Worm (Caenorhabditis elegans) whole organism, L4 larva: ENCODE data around the gene clec-164.

Source experiments
- F26F4.8 ChIP-seq: fragments of 200-800 bp; sonication (Bioruptor generic); conservative IDR thresholded peaks from 2 replicates; pipeline ENCODE4 v1.3.6; 2022; ENCODE audit warnings: missing genetic modification characterization, missing compliant biosample characterization
- F44E2.7 ChIP-seq: fragments of 200-800 bp; sonication (Bioruptor generic); IDR thresholded peaks from 2 replicates; pipeline ENCODE4 v2.1.2; 2022; ENCODE audit warnings: missing genetic modification characterization, missing compliant biosample characterization
- R02D3.7 ChIP-seq: fragments of 150-350 bp; sonication (generic microtip); optimal IDR thresholded peaks from 3 replicates; lab custom pipeline; 2014; ENCODE audit warnings: missing biosample characterization, missing genetic modification characterization
- T20F7.1 ChIP-seq: fragments of 200-800 bp; sonication (Bioruptor generic); optimal IDR thresholded peaks from 2 replicates; lab custom pipeline; 2018; ENCODE audit warnings: mild to moderate bottlenecking, missing genetic modification characterization, missing compliant biosample characterization
- Y105C5A.15 ChIP-seq: fragments of 200-800 bp; sonication (Bioruptor generic); IDR thresholded peaks from 2 replicates; pipeline ENCODE4 v1.3.6; 2022; ENCODE audit warnings: missing genetic modification characterization, missing compliant biosample characterization
- Y5F2A.4 ChIP-seq: fragments of 200-800 bp; sonication (Bioruptor generic); optimal IDR thresholded peaks from 2 replicates; lab custom pipeline; 2018; ENCODE audit warnings: mild to moderate bottlenecking, missing genetic modification characterization, missing compliant biosample characterization
- ZK337.2 ChIP-seq: fragments of 200-800 bp; sonication (Bioruptor generic); IDR thresholded peaks from 2 replicates; pipeline ENCODE4 v1.3.6; 2022; ENCODE audit warnings: missing genetic modification reagents, missing genetic modification characterization, missing compliant biosample characterization
- aha-1 ChIP-seq: fragments of 150-350 bp; peaks from one replicate; lab custom pipeline; 2014; ENCODE audit warnings: missing biosample characterization, missing genetic modification characterization
- arid-1 ChIP-seq: fragments of 200-800 bp; sonication (Bioruptor generic); conservative IDR thresholded peaks from 2 replicates; pipeline ENCODE4 v1.3.6; 2022; ENCODE audit warnings: missing genetic modification reagents, missing genetic modification characterization, missing compliant biosample characterization
- ceh-20 ChIP-seq: fragments of 200-800 bp; sonication (Bioruptor generic); IDR thresholded peaks from 2 replicates; pipeline ENCODE4 v1.3.6; 2022; ENCODE audit warnings: missing genetic modification reagents, missing genetic modification characterization, missing compliant biosample characterization
- ceh-44 ChIP-seq: fragments of 200-800 bp; sonication (Bioruptor generic); IDR thresholded peaks from 2 replicates; pipeline ENCODE4 v1.3.6; 2022; ENCODE audit warnings: missing genetic modification reagents, missing genetic modification characterization, missing compliant biosample characterization
- ces-1 ChIP-seq: fragments of 150-350 bp; sonication (generic microtip); optimal IDR thresholded peaks from 4 replicates; lab custom pipeline; 2014; ENCODE audit warnings: missing biosample characterization, missing genetic modification reagents, missing genetic modification characterization
- cey-2 ChIP-seq: sonication (generic microtip); optimal IDR thresholded peaks from 3 replicates; lab custom pipeline; 2017; ENCODE audit warnings: missing genetic modification characterization, mild to moderate bottlenecking, missing compliant biosample characterization, antibody characterized with exemption, borderline replicate concordance; ENCODE audit not compliant: insufficient read depth
- daf-8 ChIP-seq: fragments of 200-800 bp; sonication (Bioruptor generic); IDR thresholded peaks from 2 replicates; pipeline ENCODE4 v1.3.6; 2022; ENCODE audit warnings: missing genetic modification characterization, missing compliant biosample characterization
- dpl-1 ChIP-seq: fragments of 150-350 bp; optimal IDR thresholded peaks from 2 replicates; lab custom pipeline; 2014; ENCODE audit warnings: missing biosample characterization, missing genetic modification reagents, missing genetic modification characterization
- duxl-1 ChIP-seq: sonication (generic microtip); optimal IDR thresholded peaks from 2 replicates; lab custom pipeline; 2016; ENCODE audit warnings: mild to moderate bottlenecking, missing genetic modification characterization, moderate library complexity, missing compliant biosample characterization; ENCODE audit not compliant: poor library complexity
- fkh-10 ChIP-seq: fragments of 150-350 bp; optimal IDR thresholded peaks from 2 replicates; lab custom pipeline; 2014; ENCODE audit warnings: missing biosample characterization, missing genetic modification reagents, missing genetic modification characterization
- hlh-11 ChIP-seq: fragments of 200-800 bp; sonication (Bioruptor generic); optimal IDR thresholded peaks from 2 replicates; lab custom pipeline; 2018; ENCODE audit warnings: mild to moderate bottlenecking, missing genetic modification characterization, missing compliant biosample characterization
- hmg-1.1 ChIP-seq: fragments of 200-800 bp; sonication (Bioruptor generic); IDR thresholded peaks from 2 replicates; pipeline ENCODE4 v1.3.6; 2022; ENCODE audit warnings: missing genetic modification reagents, missing genetic modification characterization, missing compliant biosample characterization
- lin-1 ChIP-seq: fragments of 200-800 bp; sonication (Bioruptor generic); IDR thresholded peaks from 2 replicates; pipeline ENCODE4 v1.3.6; 2022; ENCODE audit warnings: missing genetic modification reagents, missing genetic modification characterization, missing compliant biosample characterization
- lin-15B ChIP-seq: fragments of 150-350 bp; sonication (generic microtip); optimal IDR thresholded peaks from 3 replicates; lab custom pipeline; 2014; ENCODE audit warnings: missing biosample characterization, missing genetic modification characterization
- lin-38 ChIP-seq: fragments of 200-800 bp; sonication (Bioruptor generic); IDR thresholded peaks from 2 replicates; pipeline ENCODE4 v1.3.6; 2022; ENCODE audit warnings: missing genetic modification reagents, missing genetic modification characterization, missing compliant biosample characterization
- lir-3 ChIP-seq: sonication (generic microtip); optimal IDR thresholded peaks from 2 replicates; lab custom pipeline; 2016; ENCODE audit warnings: mild to moderate bottlenecking, missing genetic modification characterization, missing compliant biosample characterization
- lsy-2 ChIP-seq, 2 experiments: fragments of 150-350 bp in 1 of 2; sonication (generic microtip) in 1 of 2; optimal IDR thresholded peaks; 2 replicates each; lab custom pipeline; 2014 to 2017; ENCODE audit warnings: missing biosample characterization in 2 of 2, missing genetic modification characterization in 2 of 2
- madf-9 ChIP-seq: fragments of 200-800 bp; sonication (Bioruptor generic); conservative IDR thresholded peaks from 2 replicates; pipeline ENCODE4 v1.3.6; 2022; ENCODE audit warnings: missing genetic modification reagents, missing genetic modification characterization, missing compliant biosample characterization
- mdl-1 ChIP-seq, 2 experiments: fragments of 150-350 bp in 1 of 2; sonication (generic microtip) in 1 of 2; optimal IDR thresholded peaks; 2 replicates each; lab custom pipeline; 2014 to 2017; ENCODE audit warnings: missing biosample characterization in 2 of 2, missing genetic modification characterization in 2 of 2
- mdt-29 ChIP-seq: fragments of 200-800 bp; sonication (Bioruptor generic); IDR thresholded peaks from 2 replicates; pipeline ENCODE4 v1.3.6; 2022; ENCODE audit warnings: missing genetic modification reagents, missing genetic modification characterization, missing compliant biosample characterization
- mxl-2 ChIP-seq: fragments of 200-800 bp; sonication (Bioruptor generic); conservative IDR thresholded peaks from 2 replicates; pipeline ENCODE4 v1.3.6; 2022; ENCODE audit warnings: missing genetic modification reagents, missing genetic modification characterization, missing compliant biosample characterization
- nhr-10 ChIP-seq: fragments of 150-350 bp; optimal IDR thresholded peaks from 2 replicates; lab custom pipeline; 2014; ENCODE audit warnings: missing biosample characterization, missing genetic modification characterization
- nhr-102 ChIP-seq: sonication (generic microtip); optimal IDR thresholded peaks from 2 replicates; lab custom pipeline; 2016; ENCODE audit warnings: mild to moderate bottlenecking, missing genetic modification characterization, moderate library complexity, missing compliant biosample characterization
- nhr-11 ChIP-seq: fragments of 150-350 bp; optimal IDR thresholded peaks from 2 replicates; lab custom pipeline; 2014; ENCODE audit warnings: missing biosample characterization, missing genetic modification characterization
- nhr-237 ChIP-seq: sonication (generic microtip); optimal IDR thresholded peaks from 2 replicates; lab custom pipeline; 2017; ENCODE audit warnings: missing biosample characterization, missing genetic modification characterization
- nhr-25 ChIP-seq: sonication (generic microtip); optimal IDR thresholded peaks from 2 replicates; lab custom pipeline; 2017; ENCODE audit warnings: missing genetic modification characterization, mild to moderate bottlenecking, missing compliant biosample characterization, antibody characterized with exemption, moderate library complexity, borderline replicate concordance; ENCODE audit not compliant: insufficient read depth
- nhr-42 ChIP-seq: fragments of 200-800 bp; sonication (Bioruptor generic); IDR thresholded peaks from 2 replicates; pipeline ENCODE4 v1.3.6; 2022; ENCODE audit warnings: missing genetic modification characterization, missing compliant biosample characterization
- rbr-2 ChIP-seq: sonication (generic microtip); optimal IDR thresholded peaks from 2 replicates; lab custom pipeline; 2016; ENCODE audit warnings: missing genotype, missing genetic modification characterization, missing compliant biosample characterization
- saeg-2 ChIP-seq: fragments of 200-800 bp; sonication (Bioruptor generic); IDR thresholded peaks from 2 replicates; pipeline ENCODE4 v1.3.6; 2022; ENCODE audit warnings: missing genetic modification reagents, missing genetic modification characterization, missing compliant biosample characterization
- sdz-12 ChIP-seq: fragments of 200-800 bp; sonication (Bioruptor generic); optimal IDR thresholded peaks from 2 replicates; lab custom pipeline; 2018; ENCODE audit warnings: mild to moderate bottlenecking, missing genetic modification characterization, missing compliant biosample characterization
- set-16 ChIP-seq: fragments of 200-800 bp; sonication (Bioruptor generic); IDR thresholded peaks from 2 replicates; pipeline ENCODE4 v1.3.6; 2022; ENCODE audit warnings: missing genetic modification reagents, missing genetic modification characterization, missing compliant biosample characterization
- skn-1 ChIP-seq: fragments of 150-350 bp; optimal IDR thresholded peaks from 2 replicates; lab custom pipeline; 2014; ENCODE audit warnings: missing biosample characterization, missing genetic modification characterization
- spr-3 ChIP-seq: fragments of 200-800 bp; sonication (Bioruptor generic); optimal IDR thresholded peaks from 2 replicates; lab custom pipeline; 2018; ENCODE audit warnings: mild to moderate bottlenecking, missing genetic modification characterization, missing compliant biosample characterization
- tra-1 ChIP-seq: fragments of 200-800 bp; sonication (Bioruptor generic); IDR thresholded peaks from 2 replicates; pipeline ENCODE4 v1.3.6; 2022; ENCODE audit warnings: missing genetic modification reagents, missing genetic modification characterization, missing compliant biosample characterization
- unc-130 ChIP-seq: sonication (generic microtip); optimal IDR thresholded peaks from 2 replicates; lab custom pipeline; 2016; ENCODE audit warnings: missing genetic modification reagents, missing genetic modification characterization, missing compliant biosample characterization
- unc-39 ChIP-seq: sonication (generic microtip); optimal IDR thresholded peaks from 2 replicates; lab custom pipeline; 2017; ENCODE audit warnings: missing biosample characterization, missing genetic modification characterization
- unc-62 ChIP-seq, 3 experiments: fragments of 150-350 bp in 1 of 3; sonication (generic microtip); optimal IDR thresholded peaks in 2 of 3; peaks in 1 of 3; 1 replicate in 1 of 3; 2 replicates in 2 of 3; lab custom pipeline; 2014 to 2017; ENCODE audit warnings: missing biosample characterization in 3 of 3, missing genetic modification characterization in 3 of 3, missing genetic modification reagents in 3 of 3, missing genotype in 1 of 3
- zfp-2 ChIP-seq: sonication (generic microtip); optimal IDR thresholded peaks from 2 replicates; lab custom pipeline; 2016; ENCODE audit warnings: mild to moderate bottlenecking, missing genetic modification characterization, missing compliant biosample characterization
- zfp-3 ChIP-seq: fragments of 200-800 bp; sonication (Bioruptor generic); conservative IDR thresholded peaks from 2 replicates; pipeline ENCODE4 v1.3.6; 2022; ENCODE audit warnings: missing genetic modification reagents, missing genetic modification characterization, missing compliant biosample characterization
- zip-11 ChIP-seq: fragments of 200-800 bp; sonication (Bioruptor generic); IDR thresholded peaks from 2 replicates; pipeline ENCODE4 v1.3.6; 2022; ENCODE audit warnings: missing genetic modification characterization, missing compliant biosample characterization
- ztf-11 ChIP-seq: fragments of 150-350 bp; optimal IDR thresholded peaks from 2 replicates; lab custom pipeline; 2014; ENCODE audit warnings: missing biosample characterization, missing genetic modification characterization

Gene clec-164

ce11 chrIV:682726-683340, 33.6 kb upstream of the clec-164 start (continued):
- peak; percentile 30; the same call in 1 of the 2 replicates for TF ChIP-seq lin-1 (GFP tag; lab: Robert Waterston, UW)
- 0 out of 2 replicates have a peak, but pooled peaks have one; percentile 69 for TF ChIP-seq F44E2.7 (GFP tag; lab: Robert Waterston, UW)
- TF ChIP-seq unc-130: peak; percentile 68
- TF ChIP-seq ceh-20 (GFP tag; lab: Robert Waterston, UW): peak; percentile 52; the same call in 1 of the 2 replicates
- TF ChIP-seq lin-15B (tag; lab: Kevin White, UChicago): no peak
- no peak for TF ChIP-seq nhr-237 (tag; lab: Kevin White, UChicago)
- TF ChIP-seq dpl-1: peak; percentile 18
- TF ChIP-seq spr-3 (GFP tag; lab: Kevin White, UChicago): peak; percentile 65
- TF ChIP-seq nhr-11: peak; percentile 35
- TF ChIP-seq F26F4.8 (GFP tag; lab: Robert Waterston, UW): peak; percentile 73
- 0 out of 2 replicates have a peak, but pooled peaks have one; percentile 12 for TF ChIP-seq saeg-2 (GFP tag; lab: Robert Waterston, UW)
- TF ChIP-seq nhr-10 (tag; lab: Kevin White, UChicago): no peak
- TF ChIP-seq unc-39 (tag; lab: Kevin White, UChicago): no peak
- peak; percentile 73 for TF ChIP-seq sdz-12
- TF ChIP-seq lin-38 (GFP tag; lab: Robert Waterston, UW): peak; percentile 80; the same call in 1 of the 2 replicates
- TF ChIP-seq fkh-10 (GFP tag; lab: Kevin White, UChicago): no peak
- peak; percentile 79 for TF ChIP-seq rbr-2 (tag; lab: Kevin White, UChicago)
- TF ChIP-seq duxl-1: peak; percentile 16
- no peak for TF ChIP-seq cey-2 (tag; lab: Kevin White, UChicago)
- TF ChIP-seq ces-1 (GFP tag; lab: Kevin White, UChicago): no peak
- TF ChIP-seq daf-8: no peak
- TF ChIP-seq hlh-11 (tag; lab: Kevin White, UChicago): peak; percentile 84
- 0 out of 2 replicates have a peak, but pooled peaks have one; percentile 40 for TF ChIP-seq mxl-2 (GFP tag; lab: Robert Waterston, UW)
- TF ChIP-seq R02D3.7 (tag; lab: Kevin White, UChicago): peak; percentile 6
- TF ChIP-seq arid-1: peak; percentile 80
- TF ChIP-seq ceh-44 (GFP tag; lab: Robert Waterston, UW): peak; percentile 62; the same call in 1 of the 2 replicates
- TF ChIP-seq mdl-1 (tag; optimal IDR thresholded peaks at IDR 0.05; lab: Kevin White, UChicago): peak in 1 of 2 experiments; percentile 73
- TF ChIP-seq nhr-102 (tag; lab: Kevin White, UChicago): no peak
- peak; percentile 75 for TF ChIP-seq Y105C5A.15 (GFP tag; lab: Robert Waterston, UW)
- TF ChIP-seq hmg-1.1: peak; percentile 90
- peak; percentile 65 for TF ChIP-seq ZK337.2 (GFP tag; lab: Robert Waterston, UW)
- TF ChIP-seq madf-9 (GFP tag; lab: Robert Waterston, UW): peak; percentile 81
- peak; percentile 70; the same call in 1 of the 2 replicates for TF ChIP-seq zfp-3 (GFP tag; lab: Robert Waterston, UW)
- peak; percentile 19 for TF ChIP-seq zfp-2 (tag; lab: Kevin White, UChicago)
- no peak for TF ChIP-seq lsy-2 (tag; optimal IDR thresholded peaks at IDR 0.05; lab: Kevin White, UChicago)
- no peak for TF ChIP-seq skn-1
- TF ChIP-seq lir-3: peak; percentile 62
- TF ChIP-seq tra-1 (GFP tag; lab: Robert Waterston, UW): peak; percentile 76
- TF ChIP-seq nhr-25 (tag; lab: Kevin White, UChicago): no peak
- peak; percentile 50; the same call in 1 of the 2 replicates for TF ChIP-seq set-16 (GFP tag; lab: Robert Waterston, UW)
- TF ChIP-seq unc-62 (GFP tag; optimal IDR thresholded peaks at IDR 0.05 in 1 of 2; lab: Kevin White, UChicago): peak in 1 of 2 experiments; percentile 87
- no peak for TF ChIP-seq unc-62 (tag; optimal IDR thresholded peaks at IDR 0.05; lab: Kevin White, UChicago)
- no peak for TF ChIP-seq T20F7.1 (GFP tag; lab: Kevin White, UChicago)
- TF ChIP-seq zip-11: no peak; the same call in 1 of the 2 replicates
- TF ChIP-seq aha-1 (tag; lab: Kevin White, UChicago): peak; percentile 94
- TF ChIP-seq mdt-29 (GFP tag; lab: Robert Waterston, UW): peak; percentile 52; the same call in 1 of the 2 replicates
- peak; percentile 69 for TF ChIP-seq Y5F2A.4 (GFP tag; lab: Kevin White, UChicago)
- no peak for TF ChIP-seq ztf-11
- TF ChIP-seq nhr-42 (GFP tag; lab: Robert Waterston, UW): peak; percentile 73; the same call in 1 of the 2 replicates
